Fruit fly (Drosophila melanogaster): Measurements from ENCODE around the gene hep.

Gene hep

dm6 chrX:13130175-13130822 is 40.1 kb upstream of the hep start (continued):
- TF ChIP-seq bbx (GFP tag; IDR thresholded peaks at IDR 0.05; ENCODE audit: partially characterized antibody) (no peak), CkIIα-i1 (GFP tag; IDR thresholded peaks at IDR 0.05) (no peak), wdn (GFP tag; IDR thresholded peaks at IDR 0.05) (no peak), CG14965 (GFP tag; optimal IDR thresholded peaks at IDR 0.05; ENCODE audit: borderline replicate concordance) (peak; percentile 18), CG16815 (GFP tag; optimal IDR thresholded peaks at IDR 0.05) (peak; percentile 61), fd96Cb (tag; optimal IDR thresholded peaks at IDR 0.05) (peak; percentile 64), CG4730 (GFP tag; IDR thresholded peaks at IDR 0.05) (no peak), CG8359 (GFP tag; optimal IDR thresholded peaks at IDR 0.05; ENCODE audit: borderline replicate concordance) (peak; percentile 36), ATbp (GFP tag; optimal IDR thresholded peaks at IDR 0.05) (peak; percentile 54), CG11085 (GFP tag; IDR thresholded peaks at IDR 0.05) (0 out of 2 replicates have a peak, but pooled peaks have one; percentile 33), Blimp-1 (GFP tag; optimal IDR thresholded peaks at IDR 0.05) (peak; percentile 55), Dfd (GFP tag; optimal IDR thresholded peaks at IDR 0.05) (no peak), Deaf1 (tag; optimal IDR thresholded peaks at IDR 0.05) (peak; percentile 34), CG14014 (GFP tag; IDR thresholded peaks at IDR 0.05) (0 out of 2 replicates have a peak, but pooled peaks have one; percentile 39), pan (optimal IDR thresholded peaks at IDR 0.05) (no peak), pan (GFP tag; optimal IDR thresholded peaks at IDR 0.05 in 1 of 2, IDR thresholded peaks at IDR 0.05 in 1 of 2) (no peak), CG13287 (GFP tag; IDR thresholded peaks at IDR 0.05; ENCODE audit: partially characterized antibody) (no peak), hth (optimal IDR thresholded peaks at IDR 0.05) (no peak), CG14667 (GFP tag; IDR thresholded peaks at IDR 0.05) (no peak), Awh (GFP tag; IDR thresholded peaks at IDR 0.05) (no peak), CG6854 (GFP tag; optimal IDR thresholded peaks at IDR 0.05) (peak; percentile 64), NfI (GFP tag; optimal IDR thresholded peaks at IDR 0.05) (peak; percentile 66), CG6175 (GFP tag; IDR thresholded peaks at IDR 0.05) (no peak), HLH4C (GFP tag; IDR thresholded peaks at IDR 0.05; ENCODE audit: partially characterized antibody) (no peak), exex (tag; optimal IDR thresholded peaks at IDR 0.05) (peak; percentile 57), Doc2 (GFP tag; IDR thresholded peaks at IDR 0.05) (no peak), CG13775 (GFP tag; optimal IDR thresholded peaks at IDR 0.05) (peak; percentile 59), CG10366 (GFP tag; IDR thresholded peaks at IDR 0.05) (no peak; the same call in 1 of the 2 replicates), hkb (optimal IDR thresholded peaks at IDR 0.05) (no peak), hkb (GFP tag; IDR thresholded peaks at IDR 0.05) (peak; percentile 70), CG3838 (GFP tag; optimal IDR thresholded peaks at IDR 0.05) (no peak), Xrp1 (GFP tag; IDR thresholded peaks at IDR 0.05) (peak; percentile 57; the same call in 1 of the 2 replicates), klu (GFP tag; IDR thresholded peaks at IDR 0.05) (0 out of 2 replicates have a peak, but pooled peaks have one; percentile 21), Hsf (GFP tag; optimal IDR thresholded peaks at IDR 0.05) (peak; percentile 54), Spps (tag; optimal IDR thresholded peaks at IDR 0.05) (peak; percentile 54), lilli (GFP tag; optimal IDR thresholded peaks at IDR 0.05) (peak; percentile 70), CG1832 (GFP tag; optimal IDR thresholded peaks at IDR 0.05) (no peak), rib (GFP tag; IDR thresholded peaks at IDR 0.05) (no peak), CG18764 (GFP tag; optimal IDR thresholded peaks at IDR 0.05) (peak; percentile 33), CG7928 (GFP tag; optimal IDR thresholded peaks at IDR 0.05) (peak; percentile 9), CG2129 (GFP tag; IDR thresholded peaks at IDR 0.05; ENCODE audit: partially characterized antibody) (no peak), ci (GFP tag; IDR thresholded peaks at IDR 0.05) (peak; percentile 52; the same call in 1 of the 3 replicates), caup (GFP tag; optimal IDR thresholded peaks at IDR 0.05; ENCODE audit: severe bottlenecking) (peak; percentile 63), br (optimal IDR thresholded peaks at IDR 0.05) (no peak), dpn (GFP tag; optimal IDR thresholded peaks at IDR 0.05) (peak; percentile 68 to 72), ham (GFP tag; IDR thresholded peaks at IDR 0.05) (no peak), ap (GFP tag; IDR thresholded peaks at IDR 0.05) (0 out of 2 replicates have a peak, but pooled peaks have one; percentile 28), slbo (GFP tag; IDR thresholded peaks at IDR 0.05) (peak; percentile 44; the same call in 1 of the 2 replicates), phol (tag; optimal IDR thresholded peaks at IDR 0.05) (peak; percentile 80), Hmr (GFP tag; optimal IDR thresholded peaks at IDR 0.05) (peak; percentile 79)

Measured in whole organism, embryonic.